Worm (Caenorhabditis elegans): ENCODE measurements around the gene ztf-22.

ztf-22 gene

DNA sequence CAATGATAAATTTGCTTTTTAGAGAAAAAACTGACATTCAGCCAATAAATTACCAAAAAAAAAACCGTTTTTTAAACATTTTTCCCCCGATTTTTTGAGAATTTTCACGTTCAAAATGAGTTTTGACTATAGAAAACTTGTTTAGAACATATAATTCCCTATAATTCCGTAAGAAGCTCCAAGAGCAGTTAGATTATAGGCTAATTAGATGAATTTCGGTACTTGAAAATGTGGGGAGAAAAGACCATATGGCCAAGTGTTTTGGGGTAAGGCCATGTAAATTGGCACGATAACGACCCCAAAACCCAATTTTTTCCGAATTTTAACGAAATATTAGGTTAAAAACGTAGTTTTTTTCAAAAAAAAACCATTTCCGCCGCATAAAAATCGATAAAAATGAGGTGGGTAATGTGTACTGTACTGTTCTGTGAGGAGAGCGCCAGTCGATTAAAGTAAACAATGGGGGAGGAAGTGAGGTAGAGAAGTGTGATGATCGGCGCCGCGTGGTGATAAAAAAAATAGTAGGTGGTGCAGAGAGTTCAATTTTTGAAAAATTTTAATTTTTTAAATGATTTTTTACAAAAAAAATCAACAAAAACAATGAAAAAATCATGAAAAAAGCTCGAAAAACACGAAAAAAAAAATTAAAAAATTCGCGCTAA, 47.6 kb upstream of the ztf-22 start:
- peak; percentile 62 for TF ChIP-seq fos-1 (tag; optimal IDR thresholded peaks at IDR 0.05)
- TF ChIP-seq ZK546.5 (tag; optimal IDR thresholded peaks at IDR 0.05) = no peak

DNA sequence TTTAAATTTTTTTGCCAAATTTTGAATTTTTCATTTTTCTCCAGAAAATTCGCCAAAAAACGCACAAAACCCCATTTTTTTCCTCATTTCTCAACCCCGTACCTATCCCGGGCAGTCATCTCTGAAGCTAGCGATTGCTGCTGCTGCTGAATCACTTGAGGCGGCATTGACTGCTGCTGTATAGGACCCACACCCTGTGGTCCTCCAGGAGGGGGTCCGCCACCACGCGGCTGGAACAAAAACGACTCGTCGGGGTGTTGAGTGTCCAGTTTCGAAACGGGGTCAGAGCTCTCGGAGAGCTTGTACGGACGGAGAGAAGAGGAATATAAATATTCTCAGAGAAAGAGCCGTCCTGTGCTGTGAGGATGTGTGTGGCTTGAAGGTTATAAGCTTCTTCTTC, 44.7 kb upstream of the ztf-22 start, which contains the start of gene sam-10:
Gene sam-10, minus strand, starts transcription at position 167 of the 400 bp plus-strand sequence.
- TF ChIP-seq elt-3 (tag; optimal IDR thresholded peaks at IDR 0.05) (no peak), mdl-1 (tag; optimal IDR thresholded peaks at IDR 0.05) (no peak), ztf-11 (tag; optimal IDR thresholded peaks at IDR 0.05) (no peak), nhr-12 (tag; optimal IDR thresholded peaks at IDR 0.05) (no peak), nhr-21 (tag; optimal IDR thresholded peaks at IDR 0.05) (no peak)

- TF ChIP-seq nhr-11 (tag; optimal IDR thresholded peaks at IDR 0.05) = no peak
- TF ChIP-seq aly-2 (tag; optimal IDR thresholded peaks at IDR 0.05) = no peak
- no peak for TF ChIP-seq ceh-16 (tag; optimal IDR thresholded peaks at IDR 0.05)
- TF ChIP-seq nhr-77 (tag; optimal IDR thresholded peaks at IDR 0.05) = no peak
- TF ChIP-seq ztf-4 (tag; optimal IDR thresholded peaks at IDR 0.05) = no peak
- TF ChIP-seq C34F6.9 (tag; optimal IDR thresholded peaks at IDR 0.05) = no peak
- TF ChIP-seq nhr-10 (tag; optimal IDR thresholded peaks at IDR 0.05) = no peak
- no peak for TF ChIP-seq mbf-1 (tag; optimal IDR thresholded peaks at IDR 0.05)
- TF ChIP-seq nhr-12 (tag; optimal IDR thresholded peaks at IDR 0.05) = no peak
- no peak for TF ChIP-seq fos-1 (tag; optimal IDR thresholded peaks at IDR 0.05)
- TF ChIP-seq unc-62 (GFP tag; optimal IDR thresholded peaks at IDR 0.05) = no peak
- no peak for TF ChIP-seq F13H6.1 (tag; optimal IDR thresholded peaks at IDR 0.05)
- no peak for TF ChIP-seq ama-1 (optimal IDR thresholded peaks at IDR 0.05)
- TF ChIP-seq unc-55 (GFP tag; optimal IDR thresholded peaks at IDR 0.05) = no peak
- no peak for TF ChIP-seq mab-5 (tag; optimal IDR thresholded peaks at IDR 0.05)
- no peak for TF ChIP-seq lin-13 (GFP tag; optimal IDR thresholded peaks at IDR 0.05)
These were observed 40.8 kb upstream of the ztf-22 start for ce11 chrII:13326478-13326877.

- TF ChIP-seq blmp-1 (tag; optimal IDR thresholded peaks at IDR 0.05; ENCODE audit: insufficient read depth) (no peak), nhr-12 (tag; optimal IDR thresholded peaks at IDR 0.05) (no peak), sma-3 (GFP tag; optimal IDR thresholded peaks at IDR 0.05) (no peak), egl-27 (tag; optimal IDR thresholded peaks at IDR 0.05) (no peak), ztf-1 (GFP tag; conservative IDR thresholded peaks at IDR 0.05) (no peak), ZK546.5 (tag; optimal IDR thresholded peaks at IDR 0.05) (no peak), fos-1 (tag; optimal IDR thresholded peaks at IDR 0.05) (no peak), skn-1 (tag; optimal IDR thresholded peaks at IDR 0.05) (no peak), unc-39 (tag; optimal IDR thresholded peaks at IDR 0.05) (no peak), zag-1 (tag; optimal IDR thresholded peaks at IDR 0.05) (no peak), nhr-21 (tag; optimal IDR thresholded peaks at IDR 0.05) (no peak), gmeb-1 (tag; optimal IDR thresholded peaks at IDR 0.05) (no peak), elt-1 (tag; optimal IDR thresholded peaks at IDR 0.05) (no peak), sem-4 (tag; optimal IDR thresholded peaks at IDR 0.05) (no peak), sma-9 (GFP tag; optimal IDR thresholded peaks at IDR 0.05) (no peak), sma-9 (tag; optimal IDR thresholded peaks at IDR 0.05) (no peak), crh-2 (tag; optimal IDR thresholded peaks at IDR 0.05) (no peak), unc-62 (GFP tag; optimal IDR thresholded peaks at IDR 0.05) (no peak), F13H6.1 (tag; optimal IDR thresholded peaks at IDR 0.05) (no peak), nhr-23 (tag; optimal IDR thresholded peaks at IDR 0.05) (no peak)
These were observed 39.7 kb upstream of the ztf-22 start for ce11 chrII:13325290-13325689.

- TF ChIP-seq lsy-2 (tag; optimal IDR thresholded peaks at IDR 0.05) (no peak), elt-3 (tag; optimal IDR thresholded peaks at IDR 0.05) (no peak), ztf-11 (tag; optimal IDR thresholded peaks at IDR 0.05) (no peak), elt-1 (tag; optimal IDR thresholded peaks at IDR 0.05) (no peak), nhr-21 (tag; optimal IDR thresholded peaks at IDR 0.05) (no peak), Y55F3AM.14 (GFP tag; optimal IDR thresholded peaks at IDR 0.05) (no peak), ZK546.5 (tag; optimal IDR thresholded peaks at IDR 0.05) (no peak), ztf-4 (tag; optimal IDR thresholded peaks at IDR 0.05) (no peak), nhr-77 (tag; optimal IDR thresholded peaks at IDR 0.05) (no peak), mbf-1 (tag; optimal IDR thresholded peaks at IDR 0.05) (no peak)
These were observed 35.6 kb upstream of the ztf-22 start for ce11 chrII:13321235-13321634.

Data from whole organism, L2 larva.